Worm (Caenorhabditis elegans): ENCODE results near the gene top-2.

ce11 chrII:11883648-11884047 lies 8.7 kb downstream of the top-2 start, which contains the start of gene ZK930.6:
- no peak for TF ChIP-seq dve-1 (tag; optimal IDR thresholded peaks at IDR 0.05)
- TF ChIP-seq hlh-13 (GFP tag; optimal IDR thresholded peaks at IDR 0.05), result no peak

Data from whole organism, late embryonic.